Worm (Caenorhabditis elegans) whole organism, L4 larva: ENCODE data around the gene ift-74.

Experiments
- T26A8.4 ChIP-seq: fragments of 200-800 bp; sonication (Bioruptor generic); IDR thresholded peaks from 2 replicates; pipeline ENCODE4 v1.3.6; 2022; ENCODE audit warnings: missing genetic modification characterization, missing compliant biosample characterization
- ceh-62 ChIP-seq: sonication (generic microtip); optimal IDR thresholded peaks from 2 replicates; lab custom pipeline; 2017; ENCODE audit warnings: missing biosample characterization, missing genetic modification characterization
- jun-1 ChIP-seq: fragments of 150-350 bp; optimal IDR thresholded peaks from 2 replicates; lab custom pipeline; 2014; ENCODE audit warnings: missing biosample characterization, missing genetic modification reagents, missing genetic modification characterization
- lin-39 ChIP-seq: fragments of 150-350 bp; optimal IDR thresholded peaks from 2 replicates; lab custom pipeline; 2014; ENCODE audit warnings: missing biosample characterization, missing genetic modification reagents, missing genetic modification characterization
- lsy-2 ChIP-seq, 2 experiments: fragments of 150-350 bp in 1 of 2; sonication (generic microtip) in 1 of 2; optimal IDR thresholded peaks; 2 replicates each; lab custom pipeline; 2014 to 2017; ENCODE audit warnings: missing biosample characterization in 2 of 2, missing genetic modification characterization in 2 of 2
- madf-5 ChIP-seq, 2 experiments: fragments of 200-800 bp; sonication (Bioruptor generic); IDR thresholded peaks; 2 replicates each; pipeline ENCODE4 v1.3.6; 2022; ENCODE audit warnings: missing compliant biosample characterization in 2 of 2, missing genetic modification characterization in 2 of 2
- pqm-1 ChIP-seq: sonication (generic microtip); optimal IDR thresholded peaks from 2 replicates; lab custom pipeline; 2017; ENCODE audit warnings: missing biosample characterization, missing genetic modification characterization
- spr-1 ChIP-seq: sonication (generic microtip); optimal IDR thresholded peaks from 2 replicates; lab custom pipeline; 2016; ENCODE audit warnings: mild to moderate bottlenecking, missing genetic modification characterization, missing compliant biosample characterization

- TF ChIP-seq ceh-62 (no peak), madf-5 (GFP tag; IDR thresholded peaks at IDR 0.05; lab: Robert Waterston, UW) (no peak), jun-1 (tag; lab: Kevin White, UChicago) (no peak), lin-39 (tag; lab: Kevin White, UChicago) (no peak), spr-1 (tag; lab: Kevin White, UChicago) (no peak), lsy-2 (tag; optimal IDR thresholded peaks at IDR 0.05; lab: Kevin White, UChicago) (no peak), T26A8.4 (GFP tag; lab: Robert Waterston, UW) (no peak), pqm-1 (tag; lab: Kevin White, UChicago) (no peak)
These were observed 33.2 kb downstream of the ift-74 start for ce11 chrII:6713003-6713402.
